Fruit fly (Drosophila melanogaster): ENCODE measurements around the gene Lcp65Ab2.

DNA sequence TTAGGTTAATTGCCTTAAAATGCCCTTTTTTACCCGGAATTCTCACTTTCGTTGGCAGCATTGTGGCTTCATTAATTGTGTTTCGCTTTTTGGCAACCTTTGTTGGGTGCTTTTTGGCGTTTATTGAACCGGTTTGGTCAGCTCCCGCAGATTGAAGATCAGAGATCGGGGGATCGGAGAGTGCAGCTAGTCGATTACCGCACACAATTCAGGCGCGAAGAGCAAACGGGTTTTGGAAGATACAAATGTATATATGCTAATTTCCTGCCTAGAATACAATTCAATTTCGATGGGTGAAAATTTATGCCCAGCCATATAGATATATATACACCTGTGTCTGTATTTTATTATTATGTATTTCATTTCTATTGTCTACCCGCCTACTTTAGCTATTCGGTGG lies 4.9 kb upstream of the Lcp65Ab2 start:
- no peak for TF ChIP-seq fru (GFP tag; optimal IDR thresholded peaks at IDR 0.05)
- TF ChIP-seq lola (GFP tag; optimal IDR thresholded peaks at IDR 0.05): no peak
- no peak for TF ChIP-seq br (GFP tag; optimal IDR thresholded peaks at IDR 0.05)
- TF ChIP-seq Hr83 (GFP tag; optimal IDR thresholded peaks at IDR 0.05; ENCODE audit: poor library complexity, severe bottlenecking): no peak
- TF ChIP-seq dsf (GFP tag; optimal IDR thresholded peaks at IDR 0.05; ENCODE audit: borderline replicate concordance): no peak
- no peak for TF ChIP-seq Hr78 (GFP tag; optimal IDR thresholded peaks at IDR 0.05)
- TF ChIP-seq Abd-B (GFP tag; optimal IDR thresholded peaks at IDR 0.05): no peak
- TF ChIP-seq h (GFP tag; optimal IDR thresholded peaks at IDR 0.05): no peak
- TF ChIP-seq foxo (GFP tag; optimal IDR thresholded peaks at IDR 0.05): no peak
- TF ChIP-seq OdsH (GFP tag; optimal IDR thresholded peaks at IDR 0.05): no peak
- no peak for TF ChIP-seq Jra (GFP tag; optimal IDR thresholded peaks at IDR 0.05)
